Worm (Caenorhabditis elegans) whole organism, L4 larva: ENCODE data around the gene ard-1.

Experiments
- ceh-82 ChIP-seq: sonication (generic microtip); optimal IDR thresholded peaks from 2 replicates; lab custom pipeline; 2017; ENCODE audit warnings: missing biosample characterization, missing genetic modification characterization
- lin-15B ChIP-seq: fragments of 150-350 bp; sonication (generic microtip); optimal IDR thresholded peaks from 3 replicates; lab custom pipeline; 2014; ENCODE audit warnings: missing biosample characterization, missing genetic modification characterization
- nhr-41 ChIP-seq: fragments of 200-800 bp; sonication (Bioruptor generic); IDR thresholded peaks from 2 replicates; pipeline ENCODE4 v1.3.6; 2022; ENCODE audit warnings: missing genetic modification reagents, missing genetic modification characterization, missing compliant biosample characterization
- snpc-1.2 ChIP-seq: fragments of 200-800 bp; sonication (Bioruptor generic); IDR thresholded peaks from 2 replicates; pipeline ENCODE4 v1.3.6; 2022; ENCODE audit warnings: missing genetic modification reagents, missing genetic modification characterization, missing compliant biosample characterization
- spr-1 ChIP-seq: sonication (generic microtip); optimal IDR thresholded peaks from 2 replicates; lab custom pipeline; 2016; ENCODE audit warnings: mild to moderate bottlenecking, missing genetic modification characterization, missing compliant biosample characterization

DNA sequence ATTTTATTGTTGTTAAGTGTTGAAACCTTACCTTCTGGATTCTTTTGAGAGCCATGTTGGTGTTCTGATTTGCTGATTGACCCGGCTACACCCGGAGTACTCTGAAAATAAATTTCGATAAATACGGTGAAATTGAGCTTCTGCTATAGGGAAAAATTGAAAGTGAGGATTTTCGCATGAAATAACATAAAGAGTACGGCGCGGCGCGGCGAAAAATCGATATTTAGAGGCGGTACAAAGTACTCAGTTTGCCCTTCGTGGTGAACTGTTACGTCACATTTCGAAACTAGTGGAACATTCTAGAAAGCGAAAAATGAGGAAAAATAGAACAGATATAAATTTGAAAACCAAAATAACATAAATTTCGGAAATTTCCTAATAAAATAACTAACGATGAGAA lies 48.9 kb upstream of the ard-1 start, which contains the start of gene let-70:
- TF ChIP-seq lin-15B (tag; lab: Kevin White, UChicago) (no peak), spr-1 (tag; lab: Kevin White, UChicago) (no peak), snpc-1.2 (GFP tag; lab: Robert Waterston, UW) (no peak), nhr-41 (no peak), ceh-82 (tag; lab: Kevin White, UChicago) (no peak)
